Fruit fly (Drosophila melanogaster) whole organism, embryonic: ENCODE measurements around the gene Wdr33.

Experiments
- Abd-B ChIP-seq: fragments of 200-800 bp; sonication (Bioruptor generic); optimal IDR thresholded peaks from 2 replicates; lab custom pipeline; 2018; ENCODE audit warnings: missing biosample characterization, mild to moderate bottlenecking, missing genetic modification characterization, moderate library complexity
- Antp ChIP-seq: fragments of 200-800 bp; sonication (Bioruptor generic); optimal IDR thresholded peaks from 3 replicates; lab custom pipeline; 2016; ENCODE audit warnings: missing biosample characterization, missing genetic modification characterization
- BtbVII ChIP-seq: fragments of 200-800 bp; sonication (Bioruptor generic); optimal IDR thresholded peaks from 3 replicates; lab custom pipeline; 2017; ENCODE audit warnings: missing biosample characterization, mild to moderate bottlenecking, missing genetic modification characterization
- CG10147 ChIP-seq: fragments of 200-800 bp; sonication (Bioruptor generic); optimal IDR thresholded peaks from 2 replicates; lab custom pipeline; 2019; ENCODE audit warnings: missing biosample characterization, mild to moderate bottlenecking, missing genetic modification characterization, moderate library complexity
- CG10274 ChIP-seq: fragments of 200-800 bp; sonication (Bioruptor generic); optimal IDR thresholded peaks from 3 replicates; lab custom pipeline; 2017; ENCODE audit warnings: missing biosample characterization, mild to moderate bottlenecking, missing genetic modification characterization
- CG10959 ChIP-seq: fragments of 200-800 bp; sonication (Bioruptor generic); IDR thresholded peaks from 2 replicates; pipeline ENCODE4 v1.3.6; 2022; ENCODE audit warnings: missing biosample characterization, missing genetic modification characterization
- CG11560 ChIP-seq: fragments of 200-800 bp; sonication (Bioruptor generic); IDR thresholded peaks from 3 replicates; pipeline ENCODE4 v1.3.6; 2022; ENCODE audit warnings: missing biosample characterization, missing genetic modification characterization
- CG11696 ChIP-seq: fragments of 200-800 bp; sonication (Bioruptor generic); IDR thresholded peaks from 2 replicates; pipeline ENCODE4 v1.3.6; 2022; ENCODE audit warnings: missing biosample characterization, missing genetic modification characterization
- CG12104 ChIP-seq: fragments of 200-800 bp; sonication (Bioruptor generic); optimal IDR thresholded peaks from 3 replicates; lab custom pipeline; 2016; ENCODE audit warnings: missing biosample characterization, missing genetic modification characterization
- CG1602 ChIP-seq: fragments of 200-800 bp; sonication (Bioruptor generic); optimal IDR thresholded peaks from 3 replicates; lab custom pipeline; 2016; ENCODE audit warnings: missing biosample characterization, missing genetic modification characterization
- CG32772 ChIP-seq: fragments of 200-800 bp; sonication (Bioruptor generic); IDR thresholded peaks from 2 replicates; pipeline ENCODE4 v1.3.6; 2022; ENCODE audit warnings: missing biosample characterization, missing genetic modification characterization
- CG3281 ChIP-seq: fragments of 200-800 bp; sonication (Bioruptor generic); optimal IDR thresholded peaks from 3 replicates; lab custom pipeline; 2017; ENCODE audit warnings: missing biosample characterization, mild to moderate bottlenecking, missing genetic modification characterization
- CG6254 ChIP-seq: fragments of 200-800 bp; sonication (Bioruptor generic); optimal IDR thresholded peaks from 3 replicates; lab custom pipeline; 2017; ENCODE audit warnings: mild to moderate bottlenecking, missing biosample characterization, missing genetic modification reagents, missing genetic modification characterization
- CG7928 ChIP-seq: fragments of 200-800 bp; sonication (Bioruptor generic); optimal IDR thresholded peaks from 2 replicates; lab custom pipeline; 2017; ENCODE audit warnings: missing biosample characterization, mild to moderate bottlenecking, missing genetic modification characterization
- CG8388 ChIP-seq: fragments of 200-800 bp; sonication (Bioruptor generic); optimal IDR thresholded peaks from 2 replicates; lab custom pipeline; 2019; ENCODE audit warnings: missing biosample characterization, mild to moderate bottlenecking, missing genetic modification characterization, moderate library complexity
- CG8478 ChIP-seq: fragments of >200 bp; optimal IDR thresholded peaks from 2 replicates; lab custom pipeline; 2018
- CG9817 ChIP-seq: fragments of 200-800 bp; sonication (Bioruptor generic); optimal IDR thresholded peaks from 2 replicates; lab custom pipeline; 2018; ENCODE audit warnings: missing biosample characterization, mild to moderate bottlenecking, missing genetic modification characterization, moderate library complexity
- D19A ChIP-seq: fragments of 200-800 bp; optimal IDR thresholded peaks from 3 replicates; lab custom pipeline; 2019; ENCODE audit warnings: missing biosample characterization, mild to moderate bottlenecking, missing genetic modification characterization, moderate library complexity
- Dref ChIP-seq: fragments of 200-800 bp; sonication (Bioruptor generic); IDR thresholded peaks from 2 replicates; pipeline ENCODE4 v1.3.6; 2022; ENCODE audit warnings: missing biosample characterization, missing genetic modification characterization
- E2f2 ChIP-seq: fragments of 200-800 bp; sonication (Bioruptor generic); IDR thresholded peaks from 2 replicates; pipeline ENCODE4 v1.3.6; 2022; ENCODE audit warnings: missing biosample characterization, missing genetic modification characterization
- Hey ChIP-seq: fragments of 200-800 bp; sonication (Bioruptor generic); optimal IDR thresholded peaks from 3 replicates; lab custom pipeline; 2018; ENCODE audit warnings: missing biosample characterization, mild to moderate bottlenecking, missing genetic modification characterization
- HmgD ChIP-seq: fragments of 200-800 bp; sonication (Bioruptor generic); optimal IDR thresholded peaks from 3 replicates; lab custom pipeline; 2016; ENCODE audit warnings: missing biosample characterization, missing genetic modification characterization
- HmgZ ChIP-seq: fragments of 200-800 bp; sonication (Bioruptor generic); optimal IDR thresholded peaks from 2 replicates; lab custom pipeline; 2018; ENCODE audit warnings: missing biosample characterization, mild to moderate bottlenecking, missing genetic modification characterization
- Hr3 ChIP-seq: fragments of 200-800 bp; sonication (Bioruptor generic); optimal IDR thresholded peaks from 3 replicates; lab custom pipeline; 2016; ENCODE audit warnings: missing biosample characterization, missing genetic modification characterization
- Hr78 ChIP-seq, 2 experiments: fragments of 200-800 bp in 1 of 2; fragments of >200 bp in 1 of 2; sonication (Bioruptor generic) in 1 of 2; optimal IDR thresholded peaks; 2 replicates each; lab custom pipeline; 2017 to 2019; ENCODE audit warnings: missing biosample characterization in 2 of 2, missing genetic modification characterization in 2 of 2, mild to moderate bottlenecking in 1 of 2, moderate library complexity in 1 of 2
- MTF-1 ChIP-seq: fragments of 200-800 bp; sonication (Bioruptor generic); optimal IDR thresholded peaks from 2 replicates; lab custom pipeline; 2018; ENCODE audit warnings: missing biosample characterization, mild to moderate bottlenecking, missing genetic modification characterization, borderline replicate concordance
- Med ChIP-seq: fragments of 200-800 bp; sonication (Bioruptor generic); peaks from one replicate; lab custom pipeline; 2016; ENCODE audit warnings: missing biosample characterization, missing genetic modification characterization, mild to moderate bottlenecking, inconsistent platforms, moderate library complexity
- Nf-YC ChIP-seq: fragments of 200-800 bp; optimal IDR thresholded peaks from 3 replicates; lab custom pipeline; 2019; ENCODE audit warnings: missing biosample characterization, mild to moderate bottlenecking, missing genetic modification characterization, moderate library complexity
- Ptx1 ChIP-seq: fragments of 200-800 bp; sonication (Bioruptor generic); IDR thresholded peaks from 2 replicates; pipeline ENCODE4 v1.3.6; 2022; ENCODE audit warnings: missing biosample characterization, missing genetic modification characterization
- Xbp1 ChIP-seq: fragments of 200-800 bp; sonication (Bioruptor generic); optimal IDR thresholded peaks from 3 replicates; lab custom pipeline; 2016; ENCODE audit warnings: missing biosample characterization, mild to moderate bottlenecking, missing genetic modification characterization
- al ChIP-seq: fragments of 200-800 bp; sonication (Bioruptor generic); IDR thresholded peaks from 2 replicates; pipeline ENCODE4 v1.3.6; 2022; ENCODE audit warnings: missing biosample characterization, missing genetic modification characterization
- bowl ChIP-seq: fragments of 200-800 bp; sonication (Bioruptor generic); IDR thresholded peaks from 2 replicates; pipeline ENCODE4 v1.3.6; 2022; ENCODE audit warnings: missing biosample characterization, missing genetic modification characterization
- cas ChIP-seq: fragments of 200-800 bp; sonication (Bioruptor generic); IDR thresholded peaks from 2 replicates; pipeline ENCODE4 v1.3.6; 2022; ENCODE audit warnings: missing biosample characterization, missing genetic modification characterization
- chif ChIP-seq, 2 experiments: fragments of 200-800 bp; sonication (Bioruptor generic); optimal IDR thresholded peaks; 3 replicates each; lab custom pipeline; 2016; ENCODE audit warnings: missing biosample characterization in 2 of 2, missing genetic modification characterization in 2 of 2
- chn ChIP-seq: fragments of 200-800 bp; sonication (Bioruptor generic); optimal IDR thresholded peaks from 2 replicates; lab custom pipeline; 2016; ENCODE audit warnings: missing biosample characterization, missing genetic modification characterization
- ci ChIP-seq: fragments of 200-800 bp; sonication (Bioruptor generic); IDR thresholded peaks from 3 replicates; pipeline ENCODE4 v1.3.6; 2022; ENCODE audit warnings: missing biosample characterization, missing genetic modification characterization
- crc ChIP-seq: fragments of 200-800 bp; sonication (Bioruptor generic); optimal IDR thresholded peaks from 2 replicates; lab custom pipeline; 2016; ENCODE audit warnings: missing biosample characterization, missing genetic modification characterization
- gfzf ChIP-seq: fragments of 200-800 bp; sonication (Bioruptor generic); optimal IDR thresholded peaks from 2 replicates; lab custom pipeline; 2016; ENCODE audit warnings: missing biosample characterization, mild to moderate bottlenecking, missing genetic modification characterization, moderate library complexity
- grau ChIP-seq: fragments of 200-800 bp; optimal IDR thresholded peaks from 3 replicates; lab custom pipeline; 2019; ENCODE audit warnings: missing biosample characterization, mild to moderate bottlenecking, missing genetic modification characterization, moderate library complexity
- gro ChIP-seq: fragments of 200-800 bp; sonication (Bioruptor generic); optimal IDR thresholded peaks from 2 replicates; lab custom pipeline; 2016; ENCODE audit warnings: missing biosample characterization, missing genetic modification characterization
- kah ChIP-seq: fragments of 200-800 bp; sonication (Bioruptor generic); optimal IDR thresholded peaks from 2 replicates; lab custom pipeline; 2018; ENCODE audit warnings: missing biosample characterization, mild to moderate bottlenecking, missing genetic modification characterization
- ranshi ChIP-seq: fragments of 200-800 bp; sonication (Bioruptor generic); IDR thresholded peaks from 2 replicates; pipeline ENCODE4 v1.3.6; 2022; ENCODE audit warnings: missing biosample characterization, missing genetic modification characterization
- sc ChIP-seq, 3 experiments: fragments of >200 bp in 2 of 3; fragments of 200-800 bp in 1 of 3; sonication (Bioruptor generic) in 1 of 3; optimal IDR thresholded peaks; 2 replicates in 2 of 3; 3 replicates in 1 of 3; lab custom pipeline; 2017; ENCODE audit warnings: mild to moderate bottlenecking in 1 of 3, missing biosample characterization in 1 of 3, missing genetic modification characterization in 1 of 3, missing genetic modification reagents in 1 of 3
- shn ChIP-seq: fragments of 200-800 bp; sonication (Bioruptor generic); optimal IDR thresholded peaks from 3 replicates; lab custom pipeline; 2016; ENCODE audit warnings: missing biosample characterization, missing genetic modification characterization
- stwl ChIP-seq: fragments of 200-800 bp; sonication (Bioruptor generic); optimal IDR thresholded peaks from 3 replicates; lab custom pipeline; 2018; ENCODE audit warnings: missing biosample characterization, mild to moderate bottlenecking, missing genetic modification characterization, moderate library complexity
- trh ChIP-seq: fragments of 200-800 bp; sonication (Bioruptor generic); optimal IDR thresholded peaks from 2 replicates; lab custom pipeline; 2016; ENCODE audit warnings: missing biosample characterization, missing genetic modification characterization
- ttk ChIP-seq: fragments of 200-800 bp; sonication (Bioruptor generic); IDR thresholded peaks from 2 replicates; pipeline ENCODE4 v2.1.2; 2022; ENCODE audit warnings: missing biosample characterization, missing genetic modification characterization
- unc-4 ChIP-seq: fragments of 200-800 bp; sonication (Bioruptor generic); IDR thresholded peaks from 2 replicates; pipeline ENCODE4 v1.3.6; 2022; ENCODE audit warnings: missing biosample characterization, missing genetic modification characterization; ENCODE audit not compliant: partially characterized antibody
- wdn ChIP-seq: fragments of 200-800 bp; sonication (Bioruptor generic); IDR thresholded peaks from 2 replicates; pipeline ENCODE4 v1.3.6; 2022; ENCODE audit warnings: missing biosample characterization, missing genetic modification characterization
- z ChIP-seq: fragments of 200-800 bp; sonication (Bioruptor generic); IDR thresholded peaks from 3 replicates; pipeline ENCODE4 v1.3.6; 2022; ENCODE audit warnings: missing biosample characterization, missing genetic modification characterization

The Wdr33 gene

DNA sequence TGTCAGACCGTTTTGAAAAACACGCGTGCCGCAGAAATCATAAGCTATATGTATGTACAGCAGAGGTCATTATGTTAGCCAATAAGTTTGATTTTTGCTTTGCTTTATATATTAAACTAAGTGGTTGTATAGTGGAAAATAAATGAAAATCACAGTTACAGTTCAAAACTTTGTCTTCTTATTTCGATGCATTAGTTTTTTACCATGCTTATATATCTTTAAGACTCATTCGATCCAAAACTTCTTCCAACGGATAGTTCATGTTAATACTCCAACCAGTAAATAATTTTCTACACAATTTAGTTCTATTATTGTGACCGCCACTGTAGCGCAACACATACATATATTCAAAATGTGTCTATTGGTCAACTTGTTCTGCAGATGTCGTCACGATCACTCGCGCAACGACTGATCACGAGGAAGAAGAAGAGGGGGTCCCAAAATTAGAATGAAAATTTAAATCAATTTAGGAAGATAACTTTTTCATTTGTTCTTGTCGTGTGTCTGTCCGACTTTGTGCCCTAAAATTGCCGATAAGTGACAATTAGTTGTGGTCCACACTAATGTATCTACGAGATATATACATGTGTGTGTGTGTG is 45.1 kb downstream of the Wdr33 start (continued):
- TF ChIP-seq cas (GFP tag; lab: Robert Waterston, UW) (no peak), chif (GFP tag; optimal IDR thresholded peaks at IDR 0.05; lab: Kevin White, UChicago) (peak; percentile 43 to 56), CG32772 (GFP tag; lab: Robert Waterston, UW) (peak; percentile 12; the same call in 1 of the 2 replicates), stwl (tag; lab: Kevin White, UChicago) (no peak), CG10274 (peak; percentile 19), CG12104 (GFP tag; lab: Kevin White, UChicago) (peak; percentile 29), kah (GFP tag; lab: Kevin White, UChicago) (peak; percentile 41), ci (GFP tag; lab: Robert Waterston, UW) (peak; percentile 58; the same call in 2 of the 3 replicates), D19A (tag; lab: Kevin White, UChicago) (no peak), chn (GFP tag; lab: Kevin White, UChicago) (no peak), CG8388 (GFP tag; lab: Kevin White, UChicago) (peak; percentile 67), BtbVII (peak; percentile 46), Hr3 (GFP tag; lab: Kevin White, UChicago) (peak; percentile 45), CG3281 (GFP tag; lab: Kevin White, UChicago) (peak; percentile 78), Xbp1 (GFP tag; lab: Kevin White, UChicago) (peak; percentile 56), gfzf (GFP tag; lab: Kevin White, UChicago) (no peak), CG9817 (tag; lab: Kevin White, UChicago) (peak; percentile 57), crc (GFP tag; lab: Kevin White, UChicago) (no peak), CG10959 (GFP tag; lab: Robert Waterston, UW) (no peak), gro (GFP tag; lab: Kevin White, UChicago) (no peak), wdn (GFP tag; lab: Robert Waterston, UW) (no peak), ranshi (GFP tag; lab: Robert Waterston, UW) (0 out of 2 replicates have a peak, but pooled peaks have one; percentile 18), trh (GFP tag; lab: Kevin White, UChicago) (no peak), Dref (no peak), Hr78 (GFP tag; optimal IDR thresholded peaks at IDR 0.05; lab: Kevin White, UChicago) (no peak), grau (tag; lab: Kevin White, UChicago) (peak; percentile 82), al (GFP tag; lab: Robert Waterston, UW) (peak; percentile 54), unc-4 (GFP tag; lab: Robert Waterston, UW) (no peak), HmgD (no peak), CG6254 (GFP tag; lab: Kevin White, UChicago) (peak; percentile 64), CG10147 (GFP tag; lab: Kevin White, UChicago) (peak; percentile 72), CG1602 (GFP tag; lab: Kevin White, UChicago) (peak; percentile 38), Nf-YC (tag; lab: Kevin White, UChicago) (no peak), HmgZ (peak; percentile 24), MTF-1 (GFP tag; lab: Kevin White, UChicago) (no peak), sc (optimal IDR thresholded peaks at IDR 0.05; lab: Kevin White, UChicago) (no peak), sc (GFP tag; optimal IDR thresholded peaks at IDR 0.05; lab: Kevin White, UChicago) (peak; percentile 46), CG7928 (GFP tag; lab: Kevin White, UChicago) (peak; percentile 1), CG11696 (GFP tag; lab: Robert Waterston, UW) (peak; percentile 81), shn (peak; percentile 11), ttk (GFP tag; lab: Robert Waterston, UW) (0 out of 2 replicates have a peak, but pooled peaks have one; percentile 6), Ptx1 (GFP tag; lab: Robert Waterston, UW) (peak; percentile 47; the same call in 1 of the 2 replicates), Hey (tag; lab: Kevin White, UChicago) (no peak), CG8478 (no peak), CG11560 (tag; lab: Robert Waterston, UW) (peak; percentile 15; the same call in 1 of the 3 replicates), Antp (no peak), z (GFP tag; lab: Robert Waterston, UW) (no peak), E2f2 (peak; percentile 36; the same call in 1 of the 2 replicates), bowl (GFP tag; lab: Robert Waterston, UW) (no peak), Abd-B (GFP tag; lab: Kevin White, UChicago) (peak; percentile 51), Med (GFP tag; lab: Kevin White, UChicago) (peak; percentile 90)
